Worm (Caenorhabditis elegans) whole organism, young adult: ENCODE measurements around the gene Y48A6B.14.

Source experiments
- F22D6.2 ChIP-seq: sonication (generic microtip); optimal IDR thresholded peaks from 2 replicates; lab custom pipeline; 2016; ENCODE audit warnings: mild to moderate bottlenecking, missing genetic modification characterization, missing compliant biosample characterization
- F52B5.7 ChIP-seq: sonication (generic microtip); optimal IDR thresholded peaks from 2 replicates; lab custom pipeline; 2016; ENCODE audit warnings: mild to moderate bottlenecking, missing genetic modification characterization, missing compliant biosample characterization
- ama-1 ChIP-seq, 3 experiments: fragments of 150-350 bp in 1 of 3; sonication (generic microtip) in 2 of 3; optimal IDR thresholded peaks; 2 replicates each; lab custom pipeline; 2014 to 2018; ENCODE audit warnings: missing biosample characterization in 2 of 3, missing genetic modification characterization in 2 of 3, missing genetic modification reagents in 2 of 3
- cebp-1 ChIP-seq, 2 experiments: fragments of 200-800 bp in 1 of 2; sonication (Bioruptor generic) in 1 of 2; sonication (generic microtip) in 1 of 2; IDR thresholded peaks in 1 of 2; optimal IDR thresholded peaks in 1 of 2; 2 replicates each; pipeline versions ENCODE4 v1.3.6 to Lab custom; 2017 to 2022; ENCODE audit warnings: missing compliant biosample characterization in 2 of 2, missing genetic modification characterization in 2 of 2, mild to moderate bottlenecking in 1 of 2, missing genetic modification reagents in 1 of 2, moderate library complexity in 1 of 2
- hmg-20 ChIP-seq: fragments of 200-800 bp; sonication (Bioruptor generic); IDR thresholded peaks from 2 replicates; pipeline ENCODE4 v1.3.6; 2022; ENCODE audit warnings: missing genetic modification reagents, missing genetic modification characterization, missing compliant biosample characterization
- lin-40 ChIP-seq: sonication (generic microtip); optimal IDR thresholded peaks from 2 replicates; lab custom pipeline; 2016; ENCODE audit warnings: missing genetic modification characterization, mild to moderate bottlenecking, missing compliant biosample characterization, missing genotype, missing genetic modification reagents
- nhr-120 ChIP-seq: fragments of 200-800 bp; sonication (Bioruptor generic); IDR thresholded peaks from 2 replicates; pipeline ENCODE4 v1.3.6; 2022; ENCODE audit warnings: missing genetic modification characterization, missing compliant biosample characterization
- pha-4 ChIP-seq: fragments of 150-350 bp; sonication (generic microtip); optimal IDR thresholded peaks from 2 replicates; lab custom pipeline; 2014; ENCODE audit warnings: missing biosample characterization, missing genetic modification reagents, missing genetic modification characterization
- snpc-3.4 ChIP-seq: sonication (generic microtip); optimal IDR thresholded peaks from 2 replicates; lab custom pipeline; 2017; ENCODE audit warnings: missing genetic modification characterization, mild to moderate bottlenecking, missing compliant biosample characterization, antibody characterized with exemption, moderate library complexity, missing genotype, missing genetic modification reagents
- sptf-2 ChIP-seq: fragments of 200-800 bp; sonication (Bioruptor generic); optimal IDR thresholded peaks from 2 replicates; lab custom pipeline; 2018; ENCODE audit warnings: mild to moderate bottlenecking, missing genetic modification characterization, missing compliant biosample characterization
- tbp1 ChIP-seq: fragments of 200-800 bp; sonication (Bioruptor generic); optimal IDR thresholded peaks from 2 replicates; lab custom pipeline; 2018; ENCODE audit warnings: mild to moderate bottlenecking, missing genetic modification characterization, missing compliant biosample characterization
- unc-130 ChIP-seq: sonication (generic microtip); optimal IDR thresholded peaks from 2 replicates; lab custom pipeline; 2016; ENCODE audit warnings: missing genetic modification reagents, missing genetic modification characterization, missing compliant biosample characterization
- unc-62 ChIP-seq: fragments of 150-350 bp; optimal IDR thresholded peaks from 2 replicates; lab custom pipeline; 2014; ENCODE audit warnings: missing biosample characterization, missing genetic modification reagents, missing genetic modification characterization

ce11 chrIII:11077404-11077803 is 46.0 kb downstream of the Y48A6B.14 start, which contains the start of gene str-246:
- TF ChIP-seq sptf-2 (GFP tag; lab: Kevin White, UChicago) (no peak), cebp-1 (GFP tag; IDR thresholded peaks at IDR 0.05; lab: Robert Waterston, UW) (no peak), cebp-1 (tag; optimal IDR thresholded peaks at IDR 0.05; lab: Kevin White, UChicago) (no peak), F22D6.2 (tag; lab: Kevin White, UChicago) (no peak), pha-4 (tag; lab: Kevin White, UChicago) (no peak), ama-1 (optimal IDR thresholded peaks at IDR 0.05; lab: Kevin White, UChicago) (no peak), ama-1 (GFP tag; optimal IDR thresholded peaks at IDR 0.05; lab: Kevin White, UChicago) (no peak), unc-130 (GFP tag; lab: Kevin White, UChicago) (no peak), nhr-120 (GFP tag; lab: Robert Waterston, UW) (no peak), hmg-20 (GFP tag; lab: Robert Waterston, UW) (no peak), tbp1 (no peak), snpc-3.4 (tag; lab: Kevin White, UChicago) (no peak), unc-62 (GFP tag; lab: Kevin White, UChicago) (no peak), F52B5.7 (no peak), lin-40 (no peak)
